Worm (Caenorhabditis elegans): ENCODE data around the gene F48G7.4.

ce11 chrV:604105-604504 is 15.1 kb upstream of the F48G7.4 start, which contains the start of gene srlf-37:
- TF ChIP-seq sup-37 (GFP tag; optimal IDR thresholded peaks at IDR 0.05) (no peak), pqm-1 (tag; optimal IDR thresholded peaks at IDR 0.05) (no peak), snpc-4 (tag; optimal IDR thresholded peaks at IDR 0.05) (no peak), nhr-76 (tag; optimal IDR thresholded peaks at IDR 0.05) (no peak), lsy-2 (tag; optimal IDR thresholded peaks at IDR 0.05) (no peak), ztf-4 (tag; optimal IDR thresholded peaks at IDR 0.05) (no peak), Y116A8C.19 (tag; optimal IDR thresholded peaks at IDR 0.05; ENCODE audit: borderline replicate concordance) (no peak)

Data from whole organism, L1 larva.